Worm (Caenorhabditis elegans): ENCODE results near the gene F08G2.7.
A peak's percentile ranks its signal among the peaks of the same experiment; 100 is the strongest.

Gene F08G2.7

ce11 chrII:13815513-13815912 is 25.4 kb downstream of the F08G2.7 start:
- TF ChIP-seq zag-1 (tag; optimal IDR thresholded peaks at IDR 0.05) (no peak), aly-2 (tag; optimal IDR thresholded peaks at IDR 0.05) (no peak), eor-1 (tag; optimal IDR thresholded peaks at IDR 0.05) (no peak), elt-1 (tag; optimal IDR thresholded peaks at IDR 0.05) (no peak), nfya-1 (tag; optimal IDR thresholded peaks at IDR 0.05; ENCODE audit: insufficient read depth) (no peak), nhr-43 (tag; optimal IDR thresholded peaks at IDR 0.05; ENCODE audit: poor library complexity, severe bottlenecking) (no peak), unc-39 (tag; optimal IDR thresholded peaks at IDR 0.05) (no peak), fkh-2 (tag; optimal IDR thresholded peaks at IDR 0.05) (no peak), R02D3.7 (tag; optimal IDR thresholded peaks at IDR 0.05) (no peak), mml-1 (tag; optimal IDR thresholded peaks at IDR 0.05) (no peak), skn-1 (tag; optimal IDR thresholded peaks at IDR 0.05) (no peak), pqm-1 (tag; optimal IDR thresholded peaks at IDR 0.05) (no peak), pha-4 (tag; optimal IDR thresholded peaks at IDR 0.05) (no peak), lsy-12 (tag; optimal IDR thresholded peaks at IDR 0.05) (no peak), nhr-28 (tag; optimal IDR thresholded peaks at IDR 0.05) (no peak), elt-2 (tag; optimal IDR thresholded peaks at IDR 0.05) (no peak), ceh-9 (tag; optimal IDR thresholded peaks at IDR 0.05) (no peak), egl-27 (tag; optimal IDR thresholded peaks at IDR 0.05) (no peak)

ce11 chrII:13813950-13814349 is 27.0 kb downstream of the F08G2.7 start:
- TF ChIP-seq pqm-1 (tag; optimal IDR thresholded peaks at IDR 0.05) (peak; percentile 35), ceh-16 (tag; optimal IDR thresholded peaks at IDR 0.05) (no peak), pha-4 (tag; optimal IDR thresholded peaks at IDR 0.05) (peak; percentile 31), ceh-82 (tag; optimal IDR thresholded peaks at IDR 0.05) (no peak), elt-2 (tag; optimal IDR thresholded peaks at IDR 0.05) (peak; percentile 83)

- TF ChIP-seq nfya-1 (tag; optimal IDR thresholded peaks at IDR 0.05; ENCODE audit: insufficient read depth): peak; percentile 1
- peak; percentile 44 for TF ChIP-seq snpc-4 (tag; optimal IDR thresholded peaks at IDR 0.05)
- TF ChIP-seq lsy-12 (tag; optimal IDR thresholded peaks at IDR 0.05): no peak
Observed at ce11 chrII:13813413-13813812, 27.5 kb downstream of the F08G2.7 start.

ce11 chrII:13812335-13812734 is 28.6 kb downstream of the F08G2.7 start:
- TF ChIP-seq unc-39 (tag; optimal IDR thresholded peaks at IDR 0.05) (no peak), fkh-10 (GFP tag; optimal IDR thresholded peaks at IDR 0.05) (peak; percentile 63)

ce11 chrII:13806269-13806668 is 34.7 kb downstream of the F08G2.7 start:
- TF ChIP-seq fkh-10 (GFP tag; optimal IDR thresholded peaks at IDR 0.05) (no peak), pha-4 (tag; optimal IDR thresholded peaks at IDR 0.05) (peak; percentile 52)

- no peak for TF ChIP-seq skn-1 (tag; optimal IDR thresholded peaks at IDR 0.05)
Observed at ce11 chrII:13796312-13796711, 44.6 kb downstream of the F08G2.7 start.

- TF ChIP-seq elt-3 (tag; optimal IDR thresholded peaks at IDR 0.05) (no peak), sea-2 (GFP tag; optimal IDR thresholded peaks at IDR 0.05) (no peak), R02D3.7 (tag; optimal IDR thresholded peaks at IDR 0.05) (no peak), tbx-2 (tag; optimal IDR thresholded peaks at IDR 0.05) (no peak), elt-2 (tag; optimal IDR thresholded peaks at IDR 0.05) (no peak), unc-62 (GFP tag; optimal IDR thresholded peaks at IDR 0.05) (no peak), fos-1 (tag; optimal IDR thresholded peaks at IDR 0.05) (no peak), ceh-28 (tag; optimal IDR thresholded peaks at IDR 0.05) (no peak), aly-2 (tag; optimal IDR thresholded peaks at IDR 0.05) (no peak), nhr-43 (tag; optimal IDR thresholded peaks at IDR 0.05; ENCODE audit: poor library complexity, severe bottlenecking) (no peak), nhr-11 (tag; optimal IDR thresholded peaks at IDR 0.05) (no peak), jun-1 (tag; optimal IDR thresholded peaks at IDR 0.05) (no peak), snpc-4 (tag; optimal IDR thresholded peaks at IDR 0.05) (no peak), ZK546.5 (tag; optimal IDR thresholded peaks at IDR 0.05) (no peak), pha-4 (tag; optimal IDR thresholded peaks at IDR 0.05) (no peak)
Observed at ce11 chrII:13795160-13795559, 45.8 kb downstream of the F08G2.7 start.
